Fruit fly (Drosophila melanogaster) whole organism, wandering third instar larva: ENCODE data around the gene mRpS11.

ENCODE experiments used
- Abd-B ChIP-seq: fragments of >200 bp; optimal IDR thresholded peaks from 2 replicates; lab custom pipeline; 2017; ENCODE audit warnings: missing biosample characterization, missing genetic modification characterization
- CG32264 ChIP-seq: fragments of 200-800 bp; sonication (Bioruptor generic); optimal IDR thresholded peaks from 2 replicates; lab custom pipeline; 2016; ENCODE audit warnings: missing biosample characterization, missing genetic modification characterization
- CG9705 ChIP-seq: fragments of 200-800 bp; sonication (Bioruptor generic); optimal IDR thresholded peaks from 2 replicates; lab custom pipeline; 2018; ENCODE audit warnings: missing biosample characterization, mild to moderate bottlenecking, missing genetic modification characterization
- CrebA ChIP-seq: fragments of 200-800 bp; sonication (Bioruptor generic); optimal IDR thresholded peaks from 2 replicates; lab custom pipeline; 2016; ENCODE audit warnings: missing biosample characterization, mild to moderate bottlenecking, missing genetic modification characterization, borderline replicate concordance
- Dfd ChIP-seq: fragments of >200 bp; optimal IDR thresholded peaks from 2 replicates; lab custom pipeline; 2017; ENCODE audit warnings: missing biosample characterization, missing genetic modification characterization
- Dif ChIP-seq: fragments of 200-275, 200-300 bp; sonication (Bioruptor generic); optimal IDR thresholded peaks from 2 replicates; lab custom pipeline; 2018; ENCODE audit warnings: missing biosample characterization, missing genetic modification characterization; ENCODE audit not compliant: partially characterized antibody
- GATAd ChIP-seq: sonication (Bioruptor generic); optimal IDR thresholded peaks from 2 replicates; lab custom pipeline; 2016; ENCODE audit warnings: missing biosample characterization, missing genetic modification characterization
- HLH106 ChIP-seq: fragments of 200-800 bp; optimal IDR thresholded peaks from 3 replicates; lab custom pipeline; 2019; ENCODE audit warnings: missing biosample characterization, mild to moderate bottlenecking, missing genetic modification characterization, moderate library complexity
- Hnf4 ChIP-seq: fragments of 200-800 bp; sonication (Bioruptor generic); optimal IDR thresholded peaks from 2 replicates; lab custom pipeline; 2016; ENCODE audit warnings: missing biosample characterization, mild to moderate bottlenecking, missing genetic modification characterization
- Hr78 ChIP-seq: fragments of >200 bp; optimal IDR thresholded peaks from 2 replicates; lab custom pipeline; 2017; ENCODE audit warnings: missing biosample characterization, missing genetic modification characterization
- Hr83 ChIP-seq: fragments of 200-300 bp; sonication (Bioruptor generic); optimal IDR thresholded peaks from 2 replicates; lab custom pipeline; 2016; ENCODE audit warnings: missing biosample characterization, mild to moderate bottlenecking, missing genetic modification characterization, moderate library complexity; ENCODE audit not compliant: poor library complexity, severe bottlenecking
- Jra ChIP-seq: sonication (Bioruptor generic); optimal IDR thresholded peaks from 2 replicates; lab custom pipeline; 2016; ENCODE audit warnings: missing biosample characterization, missing genetic modification characterization
- Mio ChIP-seq: sonication (Bioruptor generic); optimal IDR thresholded peaks from 2 replicates; lab custom pipeline; 2016; ENCODE audit warnings: missing biosample characterization, missing genetic modification characterization
- Myc ChIP-seq: fragments of >200 bp; optimal IDR thresholded peaks from 2 replicates; lab custom pipeline; 2017
- N ChIP-seq: fragments of >200 bp; optimal IDR thresholded peaks from 2 replicates; lab custom pipeline; 2018; ENCODE audit warnings: missing biosample characterization, missing external identifiers, missing genetic modification characterization
- OdsH ChIP-seq: fragments of 200-800 bp; sonication (Bioruptor generic); optimal IDR thresholded peaks from 2 replicates; lab custom pipeline; 2016; ENCODE audit warnings: missing biosample characterization, mild to moderate bottlenecking, missing genetic modification characterization
- Rel ChIP-seq, 2 experiments: fragments of 200-800 bp; sonication (Bioruptor generic) in 1 of 2; optimal IDR thresholded peaks; 2 replicates in 1 of 2; 3 replicates in 1 of 2; lab custom pipeline; 2016 to 2019; ENCODE audit warnings: mild to moderate bottlenecking in 2 of 2, missing biosample characterization in 2 of 2, missing genetic modification characterization in 2 of 2, moderate library complexity in 1 of 2
- Sp1 ChIP-seq: fragments of 200-800 bp; sonication (Bioruptor generic); optimal IDR thresholded peaks from 3 replicates; lab custom pipeline; 2019; ENCODE audit warnings: missing biosample characterization, mild to moderate bottlenecking, missing genetic modification characterization, moderate library complexity
- Vsx2 ChIP-seq: fragments of 200-300, 225-300 bp; sonication (Bioruptor generic); optimal IDR thresholded peaks from 2 replicates; lab custom pipeline; 2018; ENCODE audit warnings: missing biosample characterization, missing genetic modification characterization; ENCODE audit not compliant: partially characterized antibody
- br ChIP-seq: fragments of 200-800 bp; sonication (Bioruptor generic); optimal IDR thresholded peaks from 2 replicates; lab custom pipeline; 2016; ENCODE audit warnings: missing biosample characterization, missing genetic modification characterization
- brk ChIP-seq: fragments of 200-800 bp; sonication (Bioruptor generic); optimal IDR thresholded peaks from 2 replicates; lab custom pipeline; 2016; ENCODE audit warnings: missing biosample characterization, mild to moderate bottlenecking, missing genetic modification characterization
- dl ChIP-seq, 2 experiments: fragments of 175-275, 200-275 bp in 1 of 2; fragments of 200-275 bp in 1 of 2; sonication (Bioruptor generic); optimal IDR thresholded peaks; lab custom pipeline; 2018; ENCODE audit warnings: mild to moderate bottlenecking in 2 of 2, missing biosample characterization in 2 of 2, missing genetic modification characterization in 2 of 2, moderate library complexity in 2 of 2; ENCODE audit not compliant: partially characterized antibody in 2 of 2, insufficient read depth in 1 of 2
- dmrt93B ChIP-seq: fragments of 200-800 bp; sonication (Bioruptor generic); optimal IDR thresholded peaks from 2 replicates; lab custom pipeline; 2018; ENCODE audit warnings: missing biosample characterization, mild to moderate bottlenecking, missing genetic modification characterization
- dsf ChIP-seq: sonication (Bioruptor generic); optimal IDR thresholded peaks from 2 replicates; lab custom pipeline; 2016; ENCODE audit warnings: missing biosample characterization, missing genetic modification characterization, borderline replicate concordance
- ey ChIP-seq: fragments of 200-800 bp; sonication (Bioruptor generic); optimal IDR thresholded peaks from 2 replicates; lab custom pipeline; 2016; ENCODE audit warnings: missing biosample characterization, missing genetic modification characterization
- foxo ChIP-seq, 2 experiments: fragments of 200-800 bp; sonication (Bioruptor generic); optimal IDR thresholded peaks; 2 replicates in 1 of 2; 3 replicates in 1 of 2; lab custom pipeline; 2016 to 2017; ENCODE audit warnings: missing biosample characterization in 2 of 2, missing genetic modification characterization in 2 of 2
- fru ChIP-seq: fragments of 200-800 bp; sonication (Bioruptor generic); optimal IDR thresholded peaks from 3 replicates; lab custom pipeline; 2016; ENCODE audit warnings: missing biosample characterization, mild to moderate bottlenecking, missing genetic modification characterization
- h ChIP-seq: fragments of 200-800 bp; sonication (Bioruptor generic); optimal IDR thresholded peaks from 3 replicates; lab custom pipeline; 2016; ENCODE audit warnings: missing biosample characterization, mild to moderate bottlenecking, missing genetic modification characterization
- jim ChIP-seq: fragments of 175-275, 200-325 bp; sonication (Bioruptor generic); optimal IDR thresholded peaks from 2 replicates; lab custom pipeline; 2016; ENCODE audit warnings: missing biosample characterization, mild to moderate bottlenecking, missing genetic modification characterization
- lola ChIP-seq: fragments of >200 bp; optimal IDR thresholded peaks from 2 replicates; lab custom pipeline; 2017; ENCODE audit warnings: missing biosample characterization, missing genetic modification characterization
- pan ChIP-seq: fragments of >200 bp; optimal IDR thresholded peaks from 2 replicates; lab custom pipeline; 2017
- psq ChIP-seq: fragments of 200-800 bp; sonication (Bioruptor generic); optimal IDR thresholded peaks from 3 replicates; lab custom pipeline; 2017; ENCODE audit warnings: missing biosample characterization, mild to moderate bottlenecking, missing genetic modification characterization, moderate library complexity
- rgr ChIP-seq: fragments of 200-800 bp; sonication (Bioruptor generic); optimal IDR thresholded peaks from 3 replicates; lab custom pipeline; 2016; ENCODE audit warnings: missing biosample characterization, mild to moderate bottlenecking, missing genetic modification characterization
- sage ChIP-seq: fragments of 200-800 bp; sonication (Bioruptor generic); optimal IDR thresholded peaks from 2 replicates; lab custom pipeline; 2016; ENCODE audit warnings: missing biosample characterization, mild to moderate bottlenecking, missing genetic modification characterization
- sv ChIP-seq: fragments of 200-800 bp; sonication (Bioruptor generic); optimal IDR thresholded peaks from 3 replicates; lab custom pipeline; 2016; ENCODE audit warnings: missing biosample characterization, missing genetic modification characterization
- tai ChIP-seq: sonication (Bioruptor generic); optimal IDR thresholded peaks from 2 replicates; lab custom pipeline; 2016; ENCODE audit warnings: missing biosample characterization, missing genetic modification characterization
- usp ChIP-seq: fragments of >200 bp; optimal IDR thresholded peaks from 2 replicates; lab custom pipeline; 2017; ENCODE audit warnings: missing biosample characterization, missing genetic modification characterization
- woc ChIP-seq: sonication (Bioruptor generic); optimal IDR thresholded peaks from 2 replicates; lab custom pipeline; 2016; ENCODE audit warnings: missing biosample characterization, mild to moderate bottlenecking, missing genetic modification characterization

mRpS11 gene

dm6 chr3R:17077968-17078417 lies 5.5 kb downstream of the mRpS11 start:
- TF ChIP-seq Rel (GFP tag; optimal IDR thresholded peaks at IDR 0.05; lab: Kevin White, UChicago): no peak
- peak; percentile 82 for TF ChIP-seq Rel (tag; optimal IDR thresholded peaks at IDR 0.05; lab: Kevin White, UChicago)
- peak; percentile 48 for TF ChIP-seq Hr83
- TF ChIP-seq Hr78: no peak
- TF ChIP-seq h (GFP tag; lab: Kevin White, UChicago): peak; percentile 44
- no peak for TF ChIP-seq foxo (GFP tag; optimal IDR thresholded peaks at IDR 0.05; lab: Kevin White, UChicago)
- peak; percentile 14 for TF ChIP-seq Sp1
- TF ChIP-seq Hnf4 (GFP tag; lab: Kevin White, UChicago): peak; percentile 2
- no peak for TF ChIP-seq CG9705 (GFP tag; lab: Kevin White, UChicago)
- no peak for TF ChIP-seq Abd-B (GFP tag; lab: Kevin White, UChicago)
- TF ChIP-seq dl (GFP tag; optimal IDR thresholded peaks at IDR 0.05; lab: Kevin White, UChicago; ENCODE audit: insufficient read depth in 1 of 2, partially characterized antibody in 2 of 2): no peak

DNA sequence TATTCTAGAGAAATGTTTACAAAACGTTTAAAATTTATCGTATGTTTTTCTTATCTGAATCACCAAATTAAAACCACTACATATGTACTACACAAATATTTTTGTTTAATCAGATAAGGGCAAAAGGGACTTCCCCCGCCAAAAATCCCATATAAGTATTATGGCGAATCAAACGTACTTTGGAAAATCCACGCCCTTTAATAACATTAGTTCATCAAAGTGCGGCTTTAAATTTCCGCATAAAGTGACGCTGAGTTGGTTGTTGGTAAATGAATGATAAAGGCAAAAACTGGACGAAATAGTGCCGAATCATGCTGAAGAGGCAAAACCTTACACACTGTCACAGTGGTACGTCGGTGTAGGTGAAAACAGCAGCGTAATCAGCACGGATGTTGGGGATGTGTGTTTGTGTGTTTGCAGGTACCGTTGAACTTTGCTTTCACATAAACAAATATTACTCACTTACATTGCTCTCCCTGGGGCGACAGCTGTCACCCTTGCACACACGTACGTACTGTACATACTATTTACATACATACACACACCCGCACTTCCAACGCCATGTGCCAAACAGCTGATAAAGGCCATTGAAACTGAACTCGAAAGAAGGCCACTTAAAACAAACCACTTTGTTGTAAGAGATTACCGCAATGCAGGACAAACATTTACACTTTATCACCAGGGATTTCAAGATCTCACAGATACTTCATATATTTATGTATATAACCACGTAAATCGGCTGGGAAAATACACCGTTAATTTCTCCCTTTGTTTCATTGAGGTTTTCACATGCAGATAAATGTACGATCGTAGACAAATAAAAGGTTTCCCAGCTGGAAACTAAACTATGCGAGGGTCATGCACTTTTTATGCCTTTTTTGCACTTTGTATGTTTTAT lies 6.7 kb downstream of the mRpS11 start:
- TF ChIP-seq Hr83 (peak; percentile 56), foxo (GFP tag; optimal IDR thresholded peaks at IDR 0.05; lab: Kevin White, UChicago) (peak in 1 of 2 experiments; percentile 0), Hnf4 (GFP tag; lab: Kevin White, UChicago) (no peak), Rel (GFP tag; optimal IDR thresholded peaks at IDR 0.05; lab: Kevin White, UChicago) (peak; percentile 39), Rel (tag; optimal IDR thresholded peaks at IDR 0.05; lab: Kevin White, UChicago) (peak; percentile 97), Jra (GFP tag; lab: Kevin White, UChicago) (no peak)

- TF ChIP-seq br (GFP tag; lab: Kevin White, UChicago) (peak; percentile 71), Mio (GFP tag; lab: Kevin White, UChicago) (no peak), Rel (GFP tag; optimal IDR thresholded peaks at IDR 0.05; lab: Kevin White, UChicago) (no peak), Rel (tag; optimal IDR thresholded peaks at IDR 0.05; lab: Kevin White, UChicago) (peak; percentile 38), sv (GFP tag; lab: Kevin White, UChicago) (peak; percentile 72), dmrt93B (peak; percentile 36), pan (lab: Kevin White, UChicago) (no peak), tai (GFP tag; lab: Kevin White, UChicago) (no peak), woc (no peak), GATAd (GFP tag; lab: Kevin White, UChicago) (no peak), sage (GFP tag; lab: Kevin White, UChicago) (peak; percentile 6), CG9705 (GFP tag; lab: Kevin White, UChicago) (no peak), Dfd (GFP tag; lab: Kevin White, UChicago) (no peak), jim (no peak), CG32264 (GFP tag; lab: Kevin White, UChicago) (no peak), h (GFP tag; lab: Kevin White, UChicago) (peak; percentile 82), lola (no peak), CrebA (GFP tag; lab: Kevin White, UChicago) (no peak), usp (GFP tag; lab: Kevin White, UChicago) (no peak), Vsx2 (GFP tag; lab: Kevin White, UChicago) (no peak), Myc (peak; percentile 55), OdsH (GFP tag; lab: Kevin White, UChicago) (peak; percentile 52), dsf (GFP tag; lab: Kevin White, UChicago) (peak; percentile 76), Jra (GFP tag; lab: Kevin White, UChicago) (peak; percentile 85), Hr78 (no peak), Hr83 (peak; percentile 94), brk (GFP tag; lab: Kevin White, UChicago) (peak; percentile 87), ey (GFP tag; lab: Kevin White, UChicago) (peak; percentile 61), Dif (GFP tag; lab: Kevin White, UChicago) (no peak), fru (GFP tag; lab: Kevin White, UChicago) (peak; percentile 71), foxo (GFP tag; optimal IDR thresholded peaks at IDR 0.05; lab: Kevin White, UChicago) (peak in 1 of 2 experiments; percentile 73), rgr (peak; percentile 82), dl (GFP tag; optimal IDR thresholded peaks at IDR 0.05; lab: Kevin White, UChicago; ENCODE audit: insufficient read depth in 1 of 2, partially characterized antibody in 2 of 2) (no peak), Hnf4 (GFP tag; lab: Kevin White, UChicago) (peak; percentile 92), psq (GFP tag; lab: Kevin White, UChicago) (peak; percentile 45), Sp1 (peak; percentile 39), N (GFP tag; lab: Kevin White, UChicago) (no peak), HLH106 (peak; percentile 48), Abd-B (GFP tag; lab: Kevin White, UChicago) (no peak)
- TF ChIP-seq, all 38 proteins: peak for 20
These were observed 7.3 kb downstream of the mRpS11 start, which contains the start of the genes Keap1 and kuk for dm6 chr3R:17079859-17080255. Gene Keap1 (minus strand): TSS chr3R:17079945. Gene kuk (plus strand): TSS chr3R:17080244.
